Worm (Caenorhabditis elegans) whole organism, late embryonic: ENCODE measurements around the gene glct-6.

Experiments
- T23F11.4 ChIP-seq: fragments of 200-800 bp; sonication (Bioruptor generic); optimal IDR thresholded peaks from 2 replicates; lab custom pipeline; 2018; ENCODE audit warnings: mild to moderate bottlenecking, missing genetic modification characterization, missing compliant biosample characterization
- ceh-31 ChIP-seq: sonication (generic microtip); optimal IDR thresholded peaks from 2 replicates; lab custom pipeline; 2016; ENCODE audit warnings: missing genetic modification characterization, missing compliant biosample characterization
- ceh-6 ChIP-seq: fragments of 200-800 bp; sonication (Bioruptor generic); optimal IDR thresholded peaks from 2 replicates; lab custom pipeline; 2018; ENCODE audit warnings: mild to moderate bottlenecking, missing genetic modification characterization, missing compliant biosample characterization
- ets-4 ChIP-seq: sonication (generic microtip); optimal IDR thresholded peaks from 2 replicates; lab custom pipeline; 2016; ENCODE audit warnings: missing genetic modification characterization, missing compliant biosample characterization
- unc-42 ChIP-seq: sonication (generic microtip); optimal IDR thresholded peaks from 2 replicates; lab custom pipeline; 2016; ENCODE audit warnings: missing genotype, missing genetic modification characterization, missing compliant biosample characterization

ce11 chrIV:3794437-3794836 is 10.4 kb downstream of the glct-6 start, which contains the start of gene K09B3.1:
- TF ChIP-seq ceh-31 (no peak), T23F11.4 (GFP tag; lab: Kevin White, UChicago) (no peak), ets-4 (tag; lab: Kevin White, UChicago) (no peak), ceh-6 (GFP tag; lab: Kevin White, UChicago) (no peak), unc-42 (tag; lab: Kevin White, UChicago) (no peak)
